Worm (Caenorhabditis elegans) whole organism, L4 larva: ENCODE data around the gene T10D4.6.
"Not testable (repeated sequence)": the region's sequence is repeated elsewhere in the genome, so short reads cannot be mapped to it uniquely, and the experiment has no call there.

Experiments used
- F26F4.8 ChIP-seq: fragments of 200-800 bp; sonication (Bioruptor generic); conservative IDR thresholded peaks from 2 replicates; pipeline ENCODE4 v1.3.6; 2022; ENCODE audit warnings: missing genetic modification characterization, missing compliant biosample characterization
- Y48G9A.11 ChIP-seq: fragments of 200-800 bp; sonication (Bioruptor generic); IDR thresholded peaks from 2 replicates; pipeline ENCODE4 v1.3.6; 2022; ENCODE audit warnings: missing genetic modification reagents, missing genetic modification characterization, missing compliant biosample characterization
- ZK337.2 ChIP-seq: fragments of 200-800 bp; sonication (Bioruptor generic); IDR thresholded peaks from 2 replicates; pipeline ENCODE4 v1.3.6; 2022; ENCODE audit warnings: missing genetic modification reagents, missing genetic modification characterization, missing compliant biosample characterization
- ama-1 ChIP-seq: fragments of 150-350 bp; optimal IDR thresholded peaks from 2 replicates; lab custom pipeline; 2014; ENCODE audit warnings: inconsistent platforms, mixed read lengths
- ceh-32 ChIP-seq: sonication (generic microtip); optimal IDR thresholded peaks from 2 replicates; lab custom pipeline; 2016; ENCODE audit warnings: mild to moderate bottlenecking, missing genetic modification characterization, missing compliant biosample characterization; ENCODE audit not compliant: poor library complexity
- daf-12 ChIP-seq: fragments of 150-350 bp; optimal IDR thresholded peaks from 2 replicates; lab custom pipeline; 2014; ENCODE audit warnings: missing biosample characterization, missing genetic modification reagents, missing genetic modification characterization
- daf-16 ChIP-seq, 3 experiments: sonication (generic microtip); optimal IDR thresholded peaks; 2 replicates each; lab custom pipeline; 2016 to 2017; ENCODE audit warnings: missing genetic modification characterization in 3 of 3, missing genetic modification reagents in 3 of 3, mild to moderate bottlenecking in 2 of 3, missing compliant biosample characterization in 2 of 3, missing biosample characterization in 1 of 3, moderate library complexity in 1 of 3
- duxl-1 ChIP-seq: sonication (generic microtip); optimal IDR thresholded peaks from 2 replicates; lab custom pipeline; 2016; ENCODE audit warnings: mild to moderate bottlenecking, missing genetic modification characterization, moderate library complexity, missing compliant biosample characterization; ENCODE audit not compliant: poor library complexity
- egl-43 ChIP-seq: fragments of 200-800 bp; sonication (Bioruptor generic); IDR thresholded peaks from 2 replicates; pipeline ENCODE4 v1.3.6; 2022; ENCODE audit warnings: missing genetic modification reagents, missing genetic modification characterization, missing compliant biosample characterization
- hlh-11 ChIP-seq: fragments of 200-800 bp; sonication (Bioruptor generic); optimal IDR thresholded peaks from 2 replicates; lab custom pipeline; 2018; ENCODE audit warnings: mild to moderate bottlenecking, missing genetic modification characterization, missing compliant biosample characterization
- hlh-30 ChIP-seq: sonication (generic microtip); optimal IDR thresholded peaks from 2 replicates; lab custom pipeline; 2017; ENCODE audit warnings: antibody characterized with exemption, mild to moderate bottlenecking, missing genetic modification characterization, missing compliant biosample characterization; ENCODE audit not compliant: insufficient read depth
- lin-13 ChIP-seq: fragments of 150-350 bp; optimal IDR thresholded peaks from 2 replicates; lab custom pipeline; 2014; ENCODE audit warnings: missing biosample characterization, missing genetic modification reagents, missing genetic modification characterization
- lin-15B ChIP-seq: fragments of 150-350 bp; sonication (generic microtip); optimal IDR thresholded peaks from 3 replicates; lab custom pipeline; 2014; ENCODE audit warnings: missing biosample characterization, missing genetic modification characterization
- lin-39 ChIP-seq: fragments of 150-350 bp; optimal IDR thresholded peaks from 2 replicates; lab custom pipeline; 2014; ENCODE audit warnings: missing biosample characterization, missing genetic modification reagents, missing genetic modification characterization
- lsy-2 ChIP-seq, 2 experiments: fragments of 150-350 bp in 1 of 2; sonication (generic microtip) in 1 of 2; optimal IDR thresholded peaks; 2 replicates each; lab custom pipeline; 2014 to 2017; ENCODE audit warnings: missing biosample characterization in 2 of 2, missing genetic modification characterization in 2 of 2
- madf-5 ChIP-seq, 2 experiments: fragments of 200-800 bp; sonication (Bioruptor generic); IDR thresholded peaks; 2 replicates each; pipeline ENCODE4 v1.3.6; 2022; ENCODE audit warnings: missing compliant biosample characterization in 2 of 2, missing genetic modification characterization in 2 of 2
- madf-9 ChIP-seq: fragments of 200-800 bp; sonication (Bioruptor generic); conservative IDR thresholded peaks from 2 replicates; pipeline ENCODE4 v1.3.6; 2022; ENCODE audit warnings: missing genetic modification reagents, missing genetic modification characterization, missing compliant biosample characterization
- mdt-29 ChIP-seq: fragments of 200-800 bp; sonication (Bioruptor generic); IDR thresholded peaks from 2 replicates; pipeline ENCODE4 v1.3.6; 2022; ENCODE audit warnings: missing genetic modification reagents, missing genetic modification characterization, missing compliant biosample characterization
- mes-2 ChIP-seq: sonication (generic microtip); optimal IDR thresholded peaks from 2 replicates; lab custom pipeline; 2016; ENCODE audit warnings: missing genotype, mild to moderate bottlenecking, missing genetic modification characterization, missing compliant biosample characterization; ENCODE audit not compliant: poor library complexity, severe bottlenecking
- nhr-111 ChIP-seq: fragments of 200-800 bp; sonication (Bioruptor generic); optimal IDR thresholded peaks from 2 replicates; lab custom pipeline; 2018; ENCODE audit warnings: mild to moderate bottlenecking, missing genetic modification characterization, missing compliant biosample characterization
- nhr-25 ChIP-seq: sonication (generic microtip); optimal IDR thresholded peaks from 2 replicates; lab custom pipeline; 2017; ENCODE audit warnings: missing genetic modification characterization, mild to moderate bottlenecking, missing compliant biosample characterization, antibody characterized with exemption, moderate library complexity, borderline replicate concordance; ENCODE audit not compliant: insufficient read depth
- nhr-28 ChIP-seq: fragments of 150-350 bp; optimal IDR thresholded peaks from 2 replicates; lab custom pipeline; 2014; ENCODE audit warnings: missing biosample characterization, missing genetic modification characterization
- nhr-42 ChIP-seq: fragments of 200-800 bp; sonication (Bioruptor generic); IDR thresholded peaks from 2 replicates; pipeline ENCODE4 v1.3.6; 2022; ENCODE audit warnings: missing genetic modification characterization, missing compliant biosample characterization
- rbr-2 ChIP-seq: sonication (generic microtip); optimal IDR thresholded peaks from 2 replicates; lab custom pipeline; 2016; ENCODE audit warnings: missing genotype, missing genetic modification characterization, missing compliant biosample characterization
- snpc-4 ChIP-seq: fragments of 150-350 bp; optimal IDR thresholded peaks from 2 replicates; lab custom pipeline; 2014; ENCODE audit warnings: missing biosample characterization, missing genetic modification characterization
- zfp-3 ChIP-seq: fragments of 200-800 bp; sonication (Bioruptor generic); conservative IDR thresholded peaks from 2 replicates; pipeline ENCODE4 v1.3.6; 2022; ENCODE audit warnings: missing genetic modification reagents, missing genetic modification characterization, missing compliant biosample characterization

The T10D4.6 gene

DNA sequence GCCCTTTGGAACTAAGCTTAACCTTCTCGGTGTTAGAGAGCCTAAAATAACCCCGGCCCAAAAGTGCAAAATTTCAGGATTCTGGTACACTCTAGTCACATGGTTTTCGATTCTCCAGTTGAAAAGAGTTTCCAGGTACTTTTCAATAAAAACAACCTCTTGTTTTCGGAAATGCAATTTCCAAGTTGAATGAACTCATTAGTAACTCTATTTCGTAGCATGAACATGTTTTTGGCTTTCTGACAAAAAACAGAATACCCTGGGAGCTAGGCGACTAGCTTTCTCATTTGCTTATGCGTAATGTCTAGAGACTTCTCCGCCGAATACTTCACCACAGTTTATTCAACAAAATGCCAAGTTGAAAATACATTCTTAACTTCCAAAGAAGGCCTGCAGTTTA lies 4.1 kb downstream of the T10D4.6 start, which contains the start of gene srh-71:
srh-71 (plus strand) TSS at position 301 of the 400 bp plus-strand sequence.
- TF ChIP-seq zfp-3 (GFP tag; lab: Robert Waterston, UW), result no peak
- TF ChIP-seq, all 104 proteins: peak for 0

DNA sequence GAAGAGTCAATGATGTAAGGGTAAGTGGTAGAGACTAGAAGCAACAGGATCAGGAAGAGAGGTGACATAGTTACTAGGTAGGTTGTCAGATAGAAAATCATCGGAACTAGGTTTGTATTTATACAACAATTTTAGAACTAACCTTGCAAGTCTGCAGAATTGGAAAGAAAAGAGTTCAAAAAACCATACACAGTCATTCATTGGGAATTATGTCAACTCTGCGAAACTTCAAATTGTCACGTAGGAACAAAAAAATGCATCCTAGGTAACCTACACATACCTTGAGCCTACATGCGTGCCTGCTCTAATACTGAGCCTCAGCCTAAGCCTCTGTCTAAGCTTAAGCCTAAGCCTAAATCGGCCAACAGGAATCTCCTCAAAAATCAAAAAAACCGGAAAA lies 7.2 kb downstream of the T10D4.6 start, which contains the start of gene ins-19:
ins-19 (minus strand) TSS at position 101 of the 400 bp plus-strand sequence.
- TF ChIP-seq daf-12 (tag; lab: Kevin White, UChicago), result no peak

DNA sequence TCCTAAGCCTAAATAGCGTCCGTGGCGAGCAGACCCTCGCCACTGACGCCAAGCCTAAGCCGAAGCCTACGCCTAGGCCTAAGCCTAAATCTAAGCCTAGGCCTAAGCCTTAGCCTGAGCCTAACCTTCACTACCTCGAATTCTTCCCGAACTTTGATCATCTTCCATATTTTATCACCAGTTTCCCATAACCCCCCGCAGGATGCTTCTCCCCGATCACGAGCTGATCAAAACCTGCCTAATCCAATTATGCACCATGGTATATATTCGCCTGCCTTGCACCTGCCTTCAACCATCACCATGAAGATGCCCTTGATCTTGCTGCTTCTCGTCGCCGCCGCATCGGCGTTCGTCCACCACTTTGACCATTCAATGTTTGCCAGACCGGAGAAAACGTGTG lies 7.6 kb downstream of the T10D4.6 start, which contains the start of gene ins-31:
ins-31 (plus strand) TSS at position 301 of the 400 bp plus-strand sequence.
- TF ChIP-seq duxl-1; hlh-11 (tag; lab: Kevin White, UChicago); hlh-30 (tag; lab: Kevin White, UChicago): not testable (repeated sequence)
- TF ChIP-seq, all 104 proteins: peak for 0; not testable (repeated sequence) for 104

DNA sequence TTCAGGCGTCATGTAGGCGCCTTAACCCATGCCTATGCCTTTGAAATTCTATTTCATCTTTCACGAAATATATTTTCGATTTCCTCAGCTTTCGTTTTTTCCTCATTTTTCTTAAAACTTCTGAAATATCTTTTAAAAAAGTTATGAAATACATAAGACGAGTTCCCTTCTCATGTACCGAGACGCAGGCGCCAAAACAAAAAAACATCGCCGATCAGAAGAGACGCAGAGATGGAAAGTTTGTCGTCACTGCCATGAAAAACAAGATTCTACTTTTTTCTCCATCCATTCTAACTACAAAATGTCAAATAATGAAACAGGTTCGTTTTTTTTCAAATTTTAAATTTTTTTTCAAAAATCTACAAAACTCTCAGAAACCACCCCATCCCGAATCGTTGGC lies 9.9 kb downstream of the T10D4.6 start, which contains the start of gene chil-24:
chil-24 (plus strand) TSS at position 156 of the 400 bp plus-strand sequence.
- peak; percentile 24 for TF ChIP-seq hlh-11 (tag; lab: Kevin White, UChicago)
- TF ChIP-seq daf-16 (GFP tag; optimal IDR thresholded peaks at IDR 0.05; lab: Kevin White, UChicago), result no peak
- peak; percentile 68 for TF ChIP-seq daf-16 (tag; optimal IDR thresholded peaks at IDR 0.05; lab: Kevin White, UChicago)
- TF ChIP-seq duxl-1, result peak; percentile 73
- peak; percentile 24 for TF ChIP-seq mes-2
- no peak for TF ChIP-seq nhr-25 (tag; lab: Kevin White, UChicago)
- TF ChIP-seq ZK337.2 (GFP tag; lab: Robert Waterston, UW), result no peak
- no peak for TF ChIP-seq snpc-4 (tag; lab: Kevin White, UChicago)
- peak; percentile 61 for TF ChIP-seq nhr-28 (tag; lab: Kevin White, UChicago)

DNA sequence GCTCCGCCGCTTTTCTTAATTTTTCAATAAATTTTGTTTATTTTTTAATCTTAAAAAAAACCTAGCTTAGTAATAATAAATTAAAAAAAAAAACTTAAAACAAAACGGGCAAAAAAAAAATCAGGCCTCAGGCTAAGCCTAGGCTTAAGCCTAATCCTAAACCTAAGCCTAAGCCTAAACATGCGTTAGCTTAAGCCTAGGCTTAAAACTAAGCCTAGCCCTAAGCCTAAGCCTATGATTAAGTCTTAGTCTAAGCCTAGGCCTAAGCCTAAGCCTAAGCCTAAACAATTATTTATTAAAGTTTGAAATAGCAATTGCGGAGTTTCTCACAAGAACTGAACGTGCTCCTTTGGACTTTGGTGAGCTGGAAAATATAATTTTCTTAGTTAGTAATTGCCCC lies 16.2 kb downstream of the T10D4.6 start:
- TF ChIP-seq lin-39, result no peak

ce11 chrII:3137804-3138203 lies 18.7 kb downstream of the T10D4.6 start, which contains the start of gene sri-54:
Gene sri-54 (minus strand): TSS chrII:3137904.
- no peak for TF ChIP-seq lsy-2 (tag; optimal IDR thresholded peaks at IDR 0.05; lab: Kevin White, UChicago)
- TF ChIP-seq lin-13 (GFP tag; lab: Kevin White, UChicago), result no peak
- TF ChIP-seq madf-9 (GFP tag; lab: Robert Waterston, UW), result no peak
- TF ChIP-seq rbr-2 (tag; lab: Kevin White, UChicago), result no peak
- no peak for TF ChIP-seq ama-1 (lab: Kevin White, UChicago)
- TF ChIP-seq lin-15B (tag; lab: Kevin White, UChicago), result no peak
- no peak for TF ChIP-seq F26F4.8 (GFP tag; lab: Robert Waterston, UW)
- TF ChIP-seq nhr-28 (tag; lab: Kevin White, UChicago), result no peak
- TF ChIP-seq mdt-29 (GFP tag; lab: Robert Waterston, UW), result no peak
- no peak for TF ChIP-seq nhr-42 (GFP tag; lab: Robert Waterston, UW)

DNA sequence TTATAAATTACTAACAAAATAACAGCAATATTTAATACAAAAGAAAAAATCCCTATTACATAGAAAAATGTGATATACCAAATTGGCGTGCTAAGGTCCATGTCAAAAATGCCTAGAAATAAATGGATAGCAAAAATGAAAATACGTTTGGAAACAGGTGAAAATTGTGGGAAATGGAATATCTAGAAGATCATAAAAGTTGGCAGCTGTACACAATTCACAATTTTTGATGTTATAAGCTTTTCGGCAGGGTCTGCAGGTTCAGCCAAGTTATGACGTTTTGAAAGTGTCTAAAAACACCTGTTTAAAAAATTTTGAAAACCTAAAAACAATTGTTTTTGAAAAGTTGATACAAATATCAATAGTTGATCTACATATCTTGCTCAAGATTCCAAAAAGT lies 23.7 kb downstream of the T10D4.6 start, which contains the start of gene sri-42:
sri-42 (minus strand) TSS at position 101 of the 400 bp plus-strand sequence.
- not testable (repeated sequence) for TF ChIP-seq madf-5 (GFP tag; IDR thresholded peaks at IDR 0.05; lab: Robert Waterston, UW); nhr-111 (GFP tag; lab: Kevin White, UChicago); egl-43 (GFP tag; lab: Robert Waterston, UW)

DNA sequence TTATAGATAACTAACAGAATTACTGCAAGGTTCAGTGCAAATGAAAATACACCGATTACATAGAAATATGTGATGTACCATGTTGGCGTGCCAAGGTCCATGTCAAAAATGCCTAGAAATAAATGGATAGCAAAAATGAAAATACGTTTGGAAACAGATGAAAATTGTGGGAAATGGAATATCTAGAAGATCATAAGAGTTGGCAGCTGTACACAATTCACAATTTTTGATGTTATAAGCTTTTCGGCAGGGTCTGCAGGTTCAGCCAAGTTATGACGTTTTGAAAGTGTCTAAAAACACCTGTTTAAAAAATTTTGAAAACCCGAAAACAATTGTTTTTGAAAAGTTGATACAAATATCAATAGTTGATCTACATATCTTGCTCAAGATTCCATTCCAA lies 25.4 kb downstream of the T10D4.6 start, which contains the start of gene sri-43:
sri-43 (minus strand) TSS at position 101 of the 400 bp plus-strand sequence.
- TF ChIP-seq Y48G9A.11 (GFP tag; lab: Robert Waterston, UW); ceh-32; rbr-2 (tag; lab: Kevin White, UChicago): not testable (repeated sequence)
